Worm (Caenorhabditis elegans) whole organism, mixed stage, embryonic: Measurements from ENCODE around the gene srv-32.

ENCODE experiments used
- M03D4.4 ChIP-seq: sonication (generic microtip); optimal IDR thresholded peaks from 2 replicates; lab custom pipeline; 2017; ENCODE audit warnings: mild to moderate bottlenecking, missing genetic modification characterization, missing compliant biosample characterization
- bed-3 ChIP-seq: fragments of 200-800 bp; sonication (Bioruptor generic); optimal IDR thresholded peaks from 3 replicates; lab custom pipeline; 2018; ENCODE audit warnings: mild to moderate bottlenecking, missing genetic modification characterization, moderate library complexity, missing compliant biosample characterization
- blmp-1 ChIP-seq: fragments of 150-350 bp; optimal IDR thresholded peaks from 2 replicates; lab custom pipeline; 2014; ENCODE audit warnings: missing biosample characterization, missing genetic modification characterization
- ceh-39 ChIP-seq: fragments of 150-350 bp; optimal IDR thresholded peaks from 2 replicates; lab custom pipeline; 2014; ENCODE audit warnings: missing biosample characterization, missing genetic modification characterization
- ceh-83 ChIP-seq: fragments of 200-800 bp; sonication (Bioruptor generic); optimal IDR thresholded peaks from 2 replicates; lab custom pipeline; 2018; ENCODE audit warnings: mild to moderate bottlenecking, missing genetic modification characterization, missing compliant biosample characterization
- cnd-1 ChIP-seq: fragments of 200-800 bp; sonication (Bioruptor generic); optimal IDR thresholded peaks from 2 replicates; lab custom pipeline; 2018; ENCODE audit warnings: mild to moderate bottlenecking, missing genetic modification characterization, missing compliant biosample characterization
- drap-1 ChIP-seq: fragments of 200-800 bp; sonication (Bioruptor generic); optimal IDR thresholded peaks from 3 replicates; lab custom pipeline; 2018; ENCODE audit warnings: mild to moderate bottlenecking, missing genetic modification characterization, missing compliant biosample characterization
- elt-1 ChIP-seq: sonication (generic microtip); optimal IDR thresholded peaks from 2 replicates; lab custom pipeline; 2017; ENCODE audit warnings: missing genetic modification characterization, mild to moderate bottlenecking, missing compliant biosample characterization, antibody characterized with exemption, moderate library complexity, borderline replicate concordance; ENCODE audit not compliant: insufficient read depth
- elt-3 ChIP-seq: fragments of 150-350 bp; optimal IDR thresholded peaks from 2 replicates; lab custom pipeline; 2014; ENCODE audit warnings: missing biosample characterization, missing genetic modification characterization
- flh-1 ChIP-seq: fragments of 200-800 bp; sonication (Bioruptor generic); optimal IDR thresholded peaks from 2 replicates; lab custom pipeline; 2018; ENCODE audit warnings: mild to moderate bottlenecking, missing genetic modification characterization, moderate library complexity, missing compliant biosample characterization
- hlh-1 ChIP-seq: fragments of 150-350 bp; optimal IDR thresholded peaks from 2 replicates; lab custom pipeline; 2014; ENCODE audit warnings: missing biosample characterization, missing genetic modification reagents, missing genetic modification characterization
- lin-13 ChIP-seq: fragments of 150-350 bp; optimal IDR thresholded peaks from 2 replicates; lab custom pipeline; 2014; ENCODE audit warnings: missing biosample characterization, missing genetic modification characterization
- lin-32 ChIP-seq: fragments of 200-800 bp; sonication (Bioruptor generic); optimal IDR thresholded peaks from 2 replicates; lab custom pipeline; 2018; ENCODE audit warnings: mild to moderate bottlenecking, missing genetic modification characterization, missing compliant biosample characterization
- lsy-2 ChIP-seq: fragments of 150-350 bp; optimal IDR thresholded peaks from 2 replicates; lab custom pipeline; 2014; ENCODE audit warnings: missing biosample characterization, missing genetic modification characterization
- mab-5 ChIP-seq: fragments of 150-350 bp; optimal IDR thresholded peaks from 2 replicates; lab custom pipeline; 2014; ENCODE audit warnings: missing biosample characterization, missing genetic modification characterization
- mep-1 ChIP-seq: fragments of 150-350 bp; optimal IDR thresholded peaks from 2 replicates; lab custom pipeline; 2017; ENCODE audit warnings: missing biosample characterization, missing genetic modification reagents, missing genetic modification characterization, inconsistent platforms
- mls-2 ChIP-seq: sonication (generic microtip); optimal IDR thresholded peaks from 2 replicates; lab custom pipeline; 2016; ENCODE audit warnings: mild to moderate bottlenecking, missing genetic modification characterization, moderate library complexity, missing compliant biosample characterization
- nhr-12 ChIP-seq: fragments of 150-350 bp; optimal IDR thresholded peaks from 2 replicates; lab custom pipeline; 2014; ENCODE audit warnings: missing biosample characterization, missing genetic modification characterization
- nhr-2 ChIP-seq: fragments of 150-350 bp; optimal IDR thresholded peaks from 2 replicates; lab custom pipeline; 2014; ENCODE audit warnings: missing biosample characterization, missing genetic modification characterization
- nhr-76 ChIP-seq: sonication (generic microtip); optimal IDR thresholded peaks from 2 replicates; lab custom pipeline; 2017; ENCODE audit warnings: missing biosample characterization, missing genetic modification characterization
- sem-2 ChIP-seq: fragments of 200-800 bp; sonication (Bioruptor generic); optimal IDR thresholded peaks from 2 replicates; lab custom pipeline; 2018; ENCODE audit warnings: mild to moderate bottlenecking, missing genetic modification characterization, missing compliant biosample characterization
- tbx-8 ChIP-seq: fragments of 200-800 bp; sonication (Bioruptor generic); optimal IDR thresholded peaks from 2 replicates; lab custom pipeline; 2018; ENCODE audit warnings: mild to moderate bottlenecking, missing genetic modification characterization, moderate library complexity, missing compliant biosample characterization
- unc-120 ChIP-seq: sonication (generic microtip); optimal IDR thresholded peaks from 2 replicates; lab custom pipeline; 2017; ENCODE audit warnings: missing genetic modification characterization, missing compliant biosample characterization; ENCODE audit not compliant: poor library complexity, severe bottlenecking
- unc-39 ChIP-seq: fragments of 150-350 bp; optimal IDR thresholded peaks from 2 replicates; lab custom pipeline; 2014; ENCODE audit warnings: missing biosample characterization, missing genetic modification characterization
- zip-8 ChIP-seq: fragments of 150-350 bp; optimal IDR thresholded peaks from 2 replicates; lab custom pipeline; 2014; ENCODE audit warnings: missing biosample characterization, missing genetic modification characterization
- ztf-11 ChIP-seq: fragments of 150-350 bp; optimal IDR thresholded peaks from 2 replicates; lab custom pipeline; 2014; ENCODE audit warnings: missing biosample characterization, missing genetic modification characterization

Gene srv-32

DNA sequence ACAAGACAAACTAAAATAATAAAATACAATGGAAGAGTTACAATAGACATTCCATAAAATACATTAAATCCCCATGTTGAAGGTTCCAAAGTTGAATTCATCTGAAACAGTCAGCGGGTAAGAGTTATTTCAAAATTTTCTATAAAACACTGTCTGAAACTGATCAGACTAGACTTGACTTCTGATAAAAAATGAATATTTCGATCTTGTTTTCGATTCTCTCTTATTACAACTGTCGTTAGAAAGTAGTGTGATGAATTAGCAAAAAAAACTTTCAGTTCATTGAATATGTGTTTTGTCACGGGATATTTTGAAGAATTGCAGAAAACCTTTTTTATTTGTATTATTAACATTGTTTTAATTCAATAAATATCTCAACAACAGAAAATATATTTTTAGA, 19.7 kb upstream of the srv-32 start, which contains the start of gene srv-26:
Gene srv-26 (minus strand): TSS at position 101 of the 400 bp plus-strand sequence.
- TF ChIP-seq unc-39 (tag; lab: Kevin White, UChicago) (no peak), M03D4.4 (tag; lab: Kevin White, UChicago) (no peak), hlh-1 (tag; lab: Kevin White, UChicago) (no peak)

DNA sequence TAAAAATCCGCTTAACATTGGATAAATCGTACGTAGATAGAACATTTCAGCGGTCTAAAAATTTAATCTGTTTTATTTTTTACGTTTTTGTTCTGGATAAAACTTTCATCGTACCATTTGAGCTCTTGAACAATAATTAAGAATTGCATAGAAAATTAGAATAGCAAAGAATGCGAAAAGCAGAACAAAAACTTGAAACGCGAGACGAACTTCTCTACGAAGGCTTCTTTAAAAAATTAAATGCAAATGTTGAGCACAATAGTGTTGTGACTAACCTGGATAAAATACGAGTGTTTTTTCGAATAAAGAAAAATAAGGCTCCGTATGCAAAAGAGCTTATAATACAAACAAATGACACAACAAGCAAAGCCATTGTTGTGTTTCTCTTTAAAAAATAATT, 17.5 kb upstream of the srv-32 start:
- TF ChIP-seq lin-13 (tag; lab: Kevin White, UChicago) = no peak
- no peak for TF ChIP-seq lsy-2
- no peak for TF ChIP-seq cnd-1 (tag; lab: Kevin White, UChicago)
- TF ChIP-seq sem-2 (GFP tag; lab: Kevin White, UChicago) = no peak
- TF ChIP-seq mep-1 (tag; lab: Kevin White, UChicago) = no peak
- TF ChIP-seq blmp-1 = no peak
- TF ChIP-seq ceh-83 (GFP tag; lab: Kevin White, UChicago) = no peak
- TF ChIP-seq bed-3 (GFP tag; lab: Kevin White, UChicago) = no peak
- TF ChIP-seq unc-39 (tag; lab: Kevin White, UChicago) = no peak
- TF ChIP-seq nhr-2 (tag; lab: Kevin White, UChicago) = no peak
- TF ChIP-seq ztf-11 (tag; lab: Kevin White, UChicago) = no peak
- no peak for TF ChIP-seq elt-1 (tag; lab: Kevin White, UChicago)
- no peak for TF ChIP-seq tbx-8 (GFP tag; lab: Kevin White, UChicago)
- no peak for TF ChIP-seq elt-3
- TF ChIP-seq hlh-1 (tag; lab: Kevin White, UChicago) = no peak
- TF ChIP-seq, all 35 proteins: peak for 0

- TF ChIP-seq elt-3 = no peak
- no peak for TF ChIP-seq elt-1 (tag; lab: Kevin White, UChicago)
Measured at ce11 chrIV:6298253-6298652, 16.2 kb upstream of the srv-32 start, which contains the start of gene srv-27. srv-27 (minus strand) TSS chrIV:6298353.

DNA sequence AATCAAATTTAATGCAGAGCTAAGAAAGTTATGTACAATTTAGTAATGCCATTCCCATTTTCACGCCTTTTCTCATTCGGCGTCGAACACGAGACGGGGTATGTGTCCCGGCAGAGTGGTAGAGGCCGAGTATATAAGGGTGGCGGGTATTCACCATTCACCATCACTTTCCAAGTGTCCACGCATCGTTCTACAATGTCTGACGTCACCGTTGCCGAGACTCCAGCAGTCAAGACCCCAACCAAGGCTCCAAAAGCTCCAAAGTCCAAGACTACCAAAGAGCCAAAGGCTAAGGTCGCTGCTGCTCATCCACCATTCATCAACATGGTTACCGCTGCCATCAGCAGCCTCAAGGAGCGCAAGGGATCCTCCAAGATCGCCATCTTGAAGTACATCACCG, 12.0 kb upstream of the srv-32 start, which contains the start of gene hil-2:
Gene hil-2 (plus strand): TSS at position 160 of the 400 bp plus-strand sequence.
- no peak for TF ChIP-seq drap-1 (GFP tag; lab: Kevin White, UChicago)
- no peak for TF ChIP-seq unc-120 (tag; lab: Kevin White, UChicago)
- TF ChIP-seq lin-13 (tag; lab: Kevin White, UChicago) = peak; percentile 75
- peak; percentile 17 for TF ChIP-seq zip-8 (tag; lab: Kevin White, UChicago)
- peak; percentile 61 for TF ChIP-seq mep-1 (tag; lab: Kevin White, UChicago)

DNA sequence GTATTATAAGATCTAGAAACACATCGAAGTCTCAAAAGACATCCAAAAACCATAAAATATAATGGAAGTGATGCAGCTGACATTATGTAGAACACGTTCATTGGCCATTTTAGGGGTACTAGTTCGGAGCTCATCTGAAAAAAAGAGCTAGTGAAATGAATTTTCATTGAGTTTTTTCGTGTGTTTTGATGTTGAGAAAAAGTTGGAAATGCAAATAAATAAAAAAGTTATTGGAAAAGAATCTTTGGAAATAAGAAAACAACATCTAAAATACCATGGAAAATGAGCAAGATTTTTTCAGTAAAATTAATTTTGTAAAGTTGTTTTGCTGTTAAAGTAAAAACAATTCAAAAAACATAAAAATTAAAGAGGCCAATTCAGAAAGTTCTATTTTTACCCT, 8.7 kb upstream of the srv-32 start, which contains the start of gene srv-24:
Gene srv-24 (minus strand): TSS at position 101 of the 400 bp plus-strand sequence.
- TF ChIP-seq mls-2 (tag; lab: Kevin White, UChicago) = no peak
- no peak for TF ChIP-seq ceh-39 (tag; lab: Kevin White, UChicago)
- no peak for TF ChIP-seq blmp-1
- no peak for TF ChIP-seq hlh-1 (tag; lab: Kevin White, UChicago)
- TF ChIP-seq lin-32 (GFP tag; lab: Kevin White, UChicago) = no peak
- no peak for TF ChIP-seq ceh-83 (GFP tag; lab: Kevin White, UChicago)
- TF ChIP-seq lsy-2 = no peak
- no peak for TF ChIP-seq unc-120 (tag; lab: Kevin White, UChicago)

ce11 chrIV:6284277-6284676, 2.2 kb upstream of the srv-32 start, which contains the start of gene ops-1:
ops-1 (minus strand) TSS chrIV:6284377.
- no peak for TF ChIP-seq flh-1
- TF ChIP-seq hlh-1 (tag; lab: Kevin White, UChicago) = no peak
- no peak for TF ChIP-seq nhr-12 (tag; lab: Kevin White, UChicago)

ce11 chrIV:6279392-6279791, 2.7 kb downstream of the srv-32 start, which contains the start of gene sams-5:
sams-5 (minus strand) TSS chrIV:6279522.
- TF ChIP-seq M03D4.4 (tag; lab: Kevin White, UChicago) (no peak), cnd-1 (tag; lab: Kevin White, UChicago) (no peak), sem-2 (GFP tag; lab: Kevin White, UChicago) (no peak), nhr-76 (no peak), unc-120 (tag; lab: Kevin White, UChicago) (no peak), mab-5 (tag; lab: Kevin White, UChicago) (no peak), bed-3 (GFP tag; lab: Kevin White, UChicago) (no peak)
